Worm (Caenorhabditis elegans): ENCODE measurements around the gene arp-1.

arp-1 gene

DNA sequence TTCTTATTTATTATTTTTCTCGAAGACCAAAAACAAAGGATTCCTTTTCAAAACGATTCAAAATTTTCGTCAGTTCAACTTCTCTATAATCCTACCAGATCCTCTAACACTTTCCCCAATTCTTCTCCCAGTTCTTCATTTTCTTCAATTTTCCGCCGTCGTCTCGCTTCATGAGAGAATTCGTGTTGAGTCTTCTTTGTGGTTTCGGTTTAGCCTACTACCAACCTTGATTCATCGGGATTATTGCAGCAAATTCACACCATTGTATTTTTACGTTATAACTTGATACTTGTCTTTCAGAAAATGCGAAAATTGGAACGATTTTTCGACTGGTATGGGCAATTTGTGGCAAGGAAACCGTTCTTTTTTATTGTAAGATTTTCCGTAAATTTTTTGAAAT lies 37.8 kb downstream of the arp-1 start, which contains the start of gene ptr-20:
TSS of gene ptr-20 (plus strand) at position 301 of the 400 bp plus-strand sequence.
- TF ChIP-seq fax-1 (tag; optimal IDR thresholded peaks at IDR 0.05) (no peak), pag-3 (tag; optimal IDR thresholded peaks at IDR 0.05; ENCODE audit: borderline replicate concordance) (no peak), hlh-15 (tag; optimal IDR thresholded peaks at IDR 0.05) (no peak), tbx-2 (tag; optimal IDR thresholded peaks at IDR 0.05) (no peak), ceh-24 (tag; optimal IDR thresholded peaks at IDR 0.05) (no peak), hlh-6 (tag; optimal IDR thresholded peaks at IDR 0.05) (no peak), ttx-3 (tag; optimal IDR thresholded peaks at IDR 0.05) (no peak), ceh-9 (tag; optimal IDR thresholded peaks at IDR 0.05) (no peak), sdc-2 (tag; optimal IDR thresholded peaks at IDR 0.05) (no peak), ahr-1 (tag; optimal IDR thresholded peaks at IDR 0.05) (no peak), pha-4 (tag; optimal IDR thresholded peaks at IDR 0.05) (no peak), unc-55 (GFP tag; optimal IDR thresholded peaks at IDR 0.05) (no peak), odd-2 (tag; optimal IDR thresholded peaks at IDR 0.05) (no peak), ceh-31 (tag; optimal IDR thresholded peaks at IDR 0.05) (no peak), T23F11.4 (GFP tag; optimal IDR thresholded peaks at IDR 0.05) (no peak)

DNA sequence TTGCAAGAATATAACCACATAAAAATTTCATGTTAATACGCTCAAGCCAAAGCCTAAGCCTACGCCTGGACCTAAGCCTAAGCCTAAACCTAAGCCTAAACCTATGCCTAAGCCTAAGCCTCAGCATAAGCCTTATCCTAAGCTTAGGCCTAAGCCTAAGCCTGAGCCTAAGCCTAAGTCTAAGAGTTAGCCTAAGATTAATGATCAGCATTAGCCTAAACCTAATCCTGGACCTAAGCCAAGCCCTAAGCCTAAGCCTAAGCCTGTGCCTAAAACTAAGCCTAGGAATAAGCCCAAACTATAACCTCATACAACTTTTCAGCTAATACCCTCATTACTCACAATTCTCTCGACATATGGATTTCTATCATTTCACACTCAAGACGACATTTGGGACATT lies 38.3 kb downstream of the arp-1 start:
- TF ChIP-seq ttx-3 (tag; optimal IDR thresholded peaks at IDR 0.05) (no peak), dve-1 (tag; optimal IDR thresholded peaks at IDR 0.05) (peak; percentile 51)

DNA sequence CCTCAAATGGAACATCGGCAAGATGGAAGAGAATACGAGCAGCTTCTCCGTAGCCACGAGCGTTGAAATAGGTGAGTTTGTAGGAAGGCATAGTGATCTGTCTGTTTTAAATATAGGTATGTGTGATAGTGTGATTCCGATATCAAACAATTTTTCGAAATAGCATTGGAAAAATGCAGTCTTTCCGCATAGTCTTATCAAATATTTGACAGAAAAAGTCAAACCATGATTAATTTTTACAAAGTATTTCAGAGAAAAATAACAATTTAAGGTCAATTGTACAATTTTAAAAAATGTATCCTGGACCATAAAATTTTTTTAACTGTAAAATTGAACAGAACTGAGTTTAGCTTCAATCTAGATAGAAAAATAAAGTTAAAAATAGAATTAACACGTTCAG lies 44.4 kb downstream of the arp-1 start, which contains the start of gene gst-26:
TSS of gene gst-26 (minus strand) at position 101 of the 400 bp plus-strand sequence.
- TF ChIP-seq syd-9 (tag; optimal IDR thresholded peaks at IDR 0.05) = no peak
- TF ChIP-seq ceh-22 (tag; optimal IDR thresholded peaks at IDR 0.05) = no peak
- no peak for TF ChIP-seq unc-86 (tag; optimal IDR thresholded peaks at IDR 0.05)
- no peak for TF ChIP-seq odd-2 (tag; optimal IDR thresholded peaks at IDR 0.05)
- TF ChIP-seq T23F11.4 (GFP tag; optimal IDR thresholded peaks at IDR 0.05) = no peak
- no peak for TF ChIP-seq tbx-7 (tag; optimal IDR thresholded peaks at IDR 0.05)
- TF ChIP-seq ceh-18 (tag; optimal IDR thresholded peaks at IDR 0.05) = no peak
- TF ChIP-seq C08G9.2 (tag; optimal IDR thresholded peaks at IDR 0.05) = no peak

DNA sequence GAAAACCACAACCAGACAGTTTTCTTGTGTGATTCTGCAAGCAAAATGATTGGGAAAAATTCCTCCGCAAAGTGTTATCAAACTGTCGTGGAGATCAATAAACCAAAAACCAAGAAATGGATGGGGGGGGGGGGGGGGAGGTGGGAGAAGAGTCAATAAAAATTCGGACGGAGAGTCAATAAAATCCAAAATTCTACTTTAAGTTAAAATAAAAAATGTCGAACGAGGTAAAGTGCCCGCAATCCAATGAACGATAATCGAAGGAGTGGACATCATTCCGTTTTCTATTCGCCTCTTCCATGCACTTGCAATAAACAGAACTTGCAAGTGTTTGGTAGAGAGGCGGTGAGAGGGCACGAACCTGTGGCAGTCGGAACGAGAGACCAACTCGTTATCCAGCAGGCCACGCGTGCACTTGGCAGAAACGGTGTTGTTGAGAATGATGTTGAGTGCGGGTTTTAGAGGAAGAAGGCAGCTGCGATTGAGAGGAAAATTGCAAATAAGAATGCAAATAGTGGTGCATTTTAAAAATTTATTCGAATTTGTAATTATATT lies 45.7 kb downstream of the arp-1 start, which contains the start of gene gst-27:
TSS of gene gst-27 (minus strand) at position 51 of the 555 bp plus-strand sequence.
- TF ChIP-seq syd-9 (tag; optimal IDR thresholded peaks at IDR 0.05) (peak; percentile 75), ztf-16 (tag; optimal IDR thresholded peaks at IDR 0.05) (peak; percentile 86), C38D4.7 (GFP tag; optimal IDR thresholded peaks at IDR 0.05) (peak; percentile 76), npax-4 (tag; optimal IDR thresholded peaks at IDR 0.05) (peak; percentile 62), hlh-6 (tag; optimal IDR thresholded peaks at IDR 0.05) (peak; percentile 86), ceh-19 (GFP tag; optimal IDR thresholded peaks at IDR 0.05) (peak; percentile 86), ets-4 (tag; optimal IDR thresholded peaks at IDR 0.05) (peak; percentile 58), nfya-1 (tag; optimal IDR thresholded peaks at IDR 0.05) (peak; percentile 87), fax-1 (tag; optimal IDR thresholded peaks at IDR 0.05) (peak; percentile 77), K02D7.2 (tag; optimal IDR thresholded peaks at IDR 0.05) (peak; percentile 69), ceh-18 (tag; optimal IDR thresholded peaks at IDR 0.05) (peak; percentile 83), che-1 (tag; optimal IDR thresholded peaks at IDR 0.05) (peak; percentile 82), hlh-30 (tag; optimal IDR thresholded peaks at IDR 0.05; ENCODE audit: insufficient read depth) (peak; percentile 52), ahr-1 (tag; optimal IDR thresholded peaks at IDR 0.05) (peak; percentile 63), lin-11 (tag; optimal IDR thresholded peaks at IDR 0.05) (peak; percentile 77), unc-86 (tag; optimal IDR thresholded peaks at IDR 0.05) (peak; percentile 69), fkh-6 (tag; optimal IDR thresholded peaks at IDR 0.05) (peak; percentile 79), ceh-31 (tag; optimal IDR thresholded peaks at IDR 0.05) (peak; percentile 73), ceh-45 (GFP tag; IDR thresholded peaks at IDR 0.05) (peak; percentile 68), ceh-9 (tag; optimal IDR thresholded peaks at IDR 0.05) (no peak), pax-1 (tag; optimal IDR thresholded peaks at IDR 0.05) (no peak), unc-42 (tag; optimal IDR thresholded peaks at IDR 0.05) (peak; percentile 59), unc-55 (GFP tag; optimal IDR thresholded peaks at IDR 0.05) (peak; percentile 18), pqm-1 (tag; optimal IDR thresholded peaks at IDR 0.05) (peak; percentile 72), T23F11.4 (GFP tag; optimal IDR thresholded peaks at IDR 0.05) (peak; percentile 66), tbx-2 (tag; optimal IDR thresholded peaks at IDR 0.05) (peak; percentile 70), mec-3 (tag; optimal IDR thresholded peaks at IDR 0.05; ENCODE audit: borderline replicate concordance) (no peak), elt-4 (tag; optimal IDR thresholded peaks at IDR 0.05) (no peak), F13H6.1 (tag; optimal IDR thresholded peaks at IDR 0.05) (peak; percentile 74), nhr-232 (tag; optimal IDR thresholded peaks at IDR 0.05) (peak; percentile 74), elt-2 (tag; optimal IDR thresholded peaks at IDR 0.05) (peak; percentile 84), hlh-15 (tag; optimal IDR thresholded peaks at IDR 0.05) (peak; percentile 9), unc-3 (GFP tag; conservative IDR thresholded peaks at IDR 0.05) (peak; percentile 52; the same call in 1 of the 2 replicates), unc-3 (tag; optimal IDR thresholded peaks at IDR 0.05) (peak; percentile 24)
